Worm (Caenorhabditis elegans) whole organism, L2 larva: ENCODE measurements around the gene sre-32.

Source experiments
- C34F6.9 ChIP-seq: fragments of 150-350 bp; optimal IDR thresholded peaks from 2 replicates; lab custom pipeline; 2014; ENCODE audit warnings: missing biosample characterization, missing genetic modification characterization
- F13H6.1 ChIP-seq: sonication (generic microtip); optimal IDR thresholded peaks from 2 replicates; lab custom pipeline; 2016; ENCODE audit warnings: missing genetic modification characterization, missing compliant biosample characterization
- R02D3.7 ChIP-seq: fragments of 150-350 bp; optimal IDR thresholded peaks from 2 replicates; lab custom pipeline; 2014; ENCODE audit warnings: missing biosample characterization, missing genetic modification characterization
- Y55F3AM.14 ChIP-seq: fragments of 200-800 bp; sonication (Bioruptor generic); optimal IDR thresholded peaks from 2 replicates; lab custom pipeline; 2018; ENCODE audit warnings: mild to moderate bottlenecking, missing genetic modification characterization, missing compliant biosample characterization
- ZK546.5 ChIP-seq: sonication (generic microtip); optimal IDR thresholded peaks from 2 replicates; lab custom pipeline; 2017; ENCODE audit warnings: missing biosample characterization, missing genetic modification characterization
- aly-2 ChIP-seq: fragments of 150-350 bp; optimal IDR thresholded peaks from 2 replicates; lab custom pipeline; 2014; ENCODE audit warnings: missing biosample characterization, missing genetic modification characterization
- ama-1 ChIP-seq: fragments of 150-350 bp; optimal IDR thresholded peaks from 2 replicates; lab custom pipeline; 2018; ENCODE audit warnings: inconsistent platforms
- ceh-82 ChIP-seq: fragments of 150-350 bp; optimal IDR thresholded peaks from 2 replicates; lab custom pipeline; 2014; ENCODE audit warnings: missing biosample characterization, missing genetic modification characterization
- crh-2 ChIP-seq: sonication (generic microtip); optimal IDR thresholded peaks from 2 replicates; lab custom pipeline; 2017; ENCODE audit warnings: missing biosample characterization, missing genetic modification characterization
- dmd-4 ChIP-seq: sonication (generic microtip); optimal IDR thresholded peaks from 2 replicates; lab custom pipeline; 2017; ENCODE audit warnings: missing biosample characterization, missing genetic modification characterization
- egl-27 ChIP-seq: sonication (generic microtip); optimal IDR thresholded peaks from 3 replicates; lab custom pipeline; 2017; ENCODE audit warnings: missing biosample characterization, missing genetic modification reagents, missing genetic modification characterization
- elt-1 ChIP-seq: fragments of 150-350 bp; optimal IDR thresholded peaks from 2 replicates; lab custom pipeline; 2014; ENCODE audit warnings: missing biosample characterization, missing genetic modification characterization
- elt-3 ChIP-seq: sonication (generic microtip); optimal IDR thresholded peaks from 2 replicates; lab custom pipeline; 2017; ENCODE audit warnings: missing biosample characterization, missing genetic modification characterization
- fos-1 ChIP-seq: fragments of 150-350 bp; optimal IDR thresholded peaks from 2 replicates; lab custom pipeline; 2014; ENCODE audit warnings: missing biosample characterization, missing genetic modification characterization
- gmeb-1 ChIP-seq: fragments of 150-350 bp; optimal IDR thresholded peaks from 2 replicates; lab custom pipeline; 2014; ENCODE audit warnings: missing biosample characterization, missing genetic modification characterization
- lin-11 ChIP-seq: fragments of 150-350 bp; sonication (generic microtip); optimal IDR thresholded peaks from 2 replicates; lab custom pipeline; 2014; ENCODE audit warnings: missing biosample characterization, missing genetic modification characterization, inconsistent platforms, mixed read lengths
- lin-13 ChIP-seq: fragments of 150-350 bp; optimal IDR thresholded peaks from 2 replicates; lab custom pipeline; 2014; ENCODE audit warnings: missing biosample characterization, missing genetic modification reagents, missing genetic modification characterization
- lin-39 ChIP-seq: fragments of 150-350 bp; optimal IDR thresholded peaks from 2 replicates; lab custom pipeline; 2014; ENCODE audit warnings: missing biosample characterization, missing genetic modification reagents, missing genetic modification characterization
- lsy-2 ChIP-seq, 2 experiments: fragments of 150-350 bp in 1 of 2; sonication (generic microtip) in 1 of 2; optimal IDR thresholded peaks; 2 replicates each; lab custom pipeline; 2014 to 2017; ENCODE audit warnings: missing biosample characterization in 2 of 2, missing genetic modification characterization in 2 of 2
- mab-5 ChIP-seq: fragments of 150-350 bp; optimal IDR thresholded peaks from 2 replicates; lab custom pipeline; 2014; ENCODE audit warnings: missing biosample characterization, missing genetic modification characterization
- mdl-1 ChIP-seq, 2 experiments: fragments of 150-350 bp in 1 of 2; sonication (generic microtip) in 1 of 2; optimal IDR thresholded peaks; 2 replicates each; lab custom pipeline; 2017; ENCODE audit warnings: missing biosample characterization in 2 of 2, missing genetic modification characterization in 2 of 2
- nhr-10 ChIP-seq: sonication (generic microtip); optimal IDR thresholded peaks from 2 replicates; lab custom pipeline; 2017; ENCODE audit warnings: missing biosample characterization, missing genetic modification characterization
- nhr-11 ChIP-seq: fragments of 150-350 bp; optimal IDR thresholded peaks from 2 replicates; lab custom pipeline; 2014; ENCODE audit warnings: missing biosample characterization, missing genetic modification characterization
- nhr-12 ChIP-seq: fragments of 150-350 bp; optimal IDR thresholded peaks from 2 replicates; lab custom pipeline; 2014; ENCODE audit warnings: missing biosample characterization, missing genetic modification characterization
- nhr-129 ChIP-seq: fragments of 150-350 bp; optimal IDR thresholded peaks from 2 replicates; lab custom pipeline; 2014; ENCODE audit warnings: missing biosample characterization, missing genetic modification characterization
- nhr-23 ChIP-seq: fragments of 150-350 bp; optimal IDR thresholded peaks from 2 replicates; lab custom pipeline; 2014; ENCODE audit warnings: missing biosample characterization, missing genetic modification reagents, missing genetic modification characterization
- nhr-25 ChIP-seq: fragments of 150-350 bp; sonication (generic microtip); optimal IDR thresholded peaks from 3 replicates; lab custom pipeline; 2014; ENCODE audit warnings: missing biosample characterization, missing genetic modification characterization
- nhr-6 ChIP-seq: fragments of 150-350 bp; optimal IDR thresholded peaks from 2 replicates; lab custom pipeline; 2014; ENCODE audit warnings: missing biosample characterization, missing genetic modification characterization
- peb-1 ChIP-seq: fragments of 150-350 bp; optimal IDR thresholded peaks from 2 replicates; lab custom pipeline; 2014; ENCODE audit warnings: missing biosample characterization, missing genetic modification characterization
- sem-4 ChIP-seq: fragments of 150-350 bp; optimal IDR thresholded peaks from 2 replicates; lab custom pipeline; 2014; ENCODE audit warnings: missing biosample characterization, missing genetic modification reagents, missing genetic modification characterization
- skn-1 ChIP-seq: sonication (generic microtip); optimal IDR thresholded peaks from 2 replicates; lab custom pipeline; 2017; ENCODE audit warnings: missing biosample characterization, missing genetic modification characterization
- sma-3 ChIP-seq: sonication (generic microtip); optimal IDR thresholded peaks from 2 replicates; lab custom pipeline; 2016; ENCODE audit warnings: missing genetic modification reagents, missing genetic modification characterization, missing compliant biosample characterization
- sma-9 ChIP-seq, 2 experiments: fragments of 150-350 bp in 1 of 2; sonication (generic microtip) in 1 of 2; optimal IDR thresholded peaks; 2 replicates each; lab custom pipeline; 2014 to 2016; ENCODE audit warnings: missing genetic modification characterization in 2 of 2, mild to moderate bottlenecking in 1 of 2, missing biosample characterization in 1 of 2, missing compliant biosample characterization in 1 of 2, missing genetic modification reagents in 1 of 2, moderate library complexity in 1 of 2
- snpc-4 ChIP-seq: fragments of 150-350 bp; optimal IDR thresholded peaks from 2 replicates; lab custom pipeline; 2014; ENCODE audit warnings: missing biosample characterization, missing genetic modification characterization
- unc-39 ChIP-seq: fragments of 150-350 bp; optimal IDR thresholded peaks from 2 replicates; lab custom pipeline; 2014; ENCODE audit warnings: missing biosample characterization, missing genetic modification characterization
- unc-55 ChIP-seq: fragments of 150-350 bp; sonication (generic microtip); optimal IDR thresholded peaks from 3 replicates; lab custom pipeline; 2014; ENCODE audit warnings: missing biosample characterization, missing genetic modification reagents, missing genetic modification characterization
- unc-62 ChIP-seq: fragments of 150-350 bp; optimal IDR thresholded peaks from 2 replicates; lab custom pipeline; 2014; ENCODE audit warnings: missing biosample characterization, missing genetic modification reagents, missing genetic modification characterization
- zag-1 ChIP-seq: fragments of 150-350 bp; optimal IDR thresholded peaks from 2 replicates; lab custom pipeline; 2014; ENCODE audit warnings: missing biosample characterization, missing genetic modification characterization
- ztf-1 ChIP-seq: fragments of 200-800 bp; sonication (Bioruptor generic); conservative IDR thresholded peaks from 2 replicates; pipeline ENCODE4 v1.3.6; 2022; ENCODE audit warnings: missing genetic modification characterization, missing compliant biosample characterization
- ztf-11 ChIP-seq: sonication (generic microtip); optimal IDR thresholded peaks from 2 replicates; lab custom pipeline; 2017; ENCODE audit warnings: missing biosample characterization, missing genetic modification characterization
- ztf-4 ChIP-seq: fragments of 150-350 bp; optimal IDR thresholded peaks from 2 replicates; lab custom pipeline; 2014; ENCODE audit warnings: missing biosample characterization, missing genetic modification characterization

The sre-32 gene

DNA sequence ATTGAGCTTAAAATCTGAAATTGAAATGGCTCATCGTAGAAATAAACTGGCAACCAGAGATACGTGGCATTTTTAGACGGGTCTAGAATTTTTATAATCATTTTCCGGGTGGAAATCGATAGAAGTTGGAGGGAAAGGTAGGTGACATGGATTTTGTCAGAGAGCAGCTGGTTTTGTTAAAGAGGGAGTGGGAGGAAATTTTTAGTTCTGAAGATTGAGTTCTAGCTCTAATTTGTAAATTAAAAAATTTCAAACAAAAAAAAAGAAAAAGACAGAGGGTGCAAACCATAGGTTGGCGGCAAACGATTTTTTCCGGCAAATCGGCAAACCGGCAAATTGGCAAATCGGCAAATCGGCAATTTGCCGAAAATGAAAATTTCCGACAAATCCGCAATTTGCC, at the start of gene sre-32:
TSS of gene sre-32 (minus strand) at position 101 of the 400 bp plus-strand sequence.
- TF ChIP-seq nhr-6 (no peak), mab-5 (tag; lab: Kevin White, UChicago) (no peak), nhr-11 (tag; lab: Kevin White, UChicago) (no peak), ztf-1 (GFP tag; lab: Robert Waterston, UW) (no peak), zag-1 (tag; lab: Kevin White, UChicago) (no peak), Y55F3AM.14 (GFP tag; lab: Kevin White, UChicago) (no peak), elt-1 (tag; lab: Kevin White, UChicago) (no peak), sma-3 (no peak), nhr-25 (tag; lab: Kevin White, UChicago) (no peak), nhr-23 (no peak), unc-62 (GFP tag; lab: Kevin White, UChicago) (no peak), sem-4 (tag; lab: Kevin White, UChicago) (no peak), unc-55 (no peak), ceh-82 (tag; lab: Kevin White, UChicago) (no peak), crh-2 (tag; lab: Kevin White, UChicago) (no peak), nhr-10 (tag; lab: Kevin White, UChicago) (no peak), fos-1 (tag; lab: Kevin White, UChicago) (no peak)

ce11 chrII:12502784-12503183, 46.3 kb upstream of the sre-32 start, which contains the start of gene ador-1:
Gene ador-1 (minus strand): TSS chrII:12502884.
- TF ChIP-seq R02D3.7 (tag; lab: Kevin White, UChicago) = no peak
- TF ChIP-seq nhr-25 (tag; lab: Kevin White, UChicago) = no peak
- TF ChIP-seq C34F6.9 (tag; lab: Kevin White, UChicago) = no peak
- no peak for TF ChIP-seq elt-3
- no peak for TF ChIP-seq Y55F3AM.14 (GFP tag; lab: Kevin White, UChicago)
- no peak for TF ChIP-seq nhr-23

- TF ChIP-seq lsy-2 (tag; optimal IDR thresholded peaks at IDR 0.05; lab: Kevin White, UChicago) (no peak), aly-2 (tag; lab: Kevin White, UChicago) (no peak), ztf-1 (GFP tag; lab: Robert Waterston, UW) (no peak), elt-1 (tag; lab: Kevin White, UChicago) (no peak), Y55F3AM.14 (GFP tag; lab: Kevin White, UChicago) (no peak), unc-55 (no peak), gmeb-1 (tag; lab: Kevin White, UChicago) (no peak), skn-1 (tag; lab: Kevin White, UChicago) (no peak)
- TF ChIP-seq, all 48 proteins: peak for 0
Measured at ce11 chrII:12499969-12500368, 43.4 kb upstream of the sre-32 start.

ce11 chrII:12496981-12497380, 40.4 kb upstream of the sre-32 start, which contains the start of gene T21B4.3:
Gene T21B4.3 (minus strand): TSS chrII:12497081.
- TF ChIP-seq snpc-4 (tag; lab: Kevin White, UChicago) (no peak), mab-5 (tag; lab: Kevin White, UChicago) (no peak), lsy-2 (tag; optimal IDR thresholded peaks at IDR 0.05; lab: Kevin White, UChicago) (no peak), ztf-4 (tag; lab: Kevin White, UChicago) (no peak), egl-27 (tag; lab: Kevin White, UChicago) (no peak), C34F6.9 (tag; lab: Kevin White, UChicago) (no peak), nhr-25 (tag; lab: Kevin White, UChicago) (no peak), nhr-23 (no peak)

ce11 chrII:12494556-12495131, 38.1 kb upstream of the sre-32 start, which contains the start of gene col-85:
Gene col-85 (minus strand): TSS chrII:12495095.
- peak; percentile 69 for TF ChIP-seq lin-11 (tag; lab: Kevin White, UChicago)
- TF ChIP-seq ZK546.5 = no peak
- TF ChIP-seq skn-1 (tag; lab: Kevin White, UChicago) = no peak
- no peak for TF ChIP-seq peb-1 (tag; lab: Kevin White, UChicago)
- peak; percentile 75 for TF ChIP-seq nhr-129 (tag; lab: Kevin White, UChicago)
- TF ChIP-seq lsy-2 (tag; optimal IDR thresholded peaks at IDR 0.05; lab: Kevin White, UChicago) = peak; percentile 68 to 70
- no peak for TF ChIP-seq R02D3.7 (tag; lab: Kevin White, UChicago)
- no peak for TF ChIP-seq unc-39 (tag; lab: Kevin White, UChicago)
- peak; percentile 8 for TF ChIP-seq nhr-11 (tag; lab: Kevin White, UChicago)
- peak; percentile 67 for TF ChIP-seq F13H6.1 (tag; lab: Kevin White, UChicago)
- no peak for TF ChIP-seq nhr-10 (tag; lab: Kevin White, UChicago)
- TF ChIP-seq nhr-23 = no peak
- TF ChIP-seq mdl-1 (tag; optimal IDR thresholded peaks at IDR 0.05; lab: Kevin White, UChicago) = no peak
- TF ChIP-seq sem-4 (tag; lab: Kevin White, UChicago) = peak; percentile 46
- TF ChIP-seq ztf-11 (tag; lab: Kevin White, UChicago) = no peak
- no peak for TF ChIP-seq lin-39 (tag; lab: Kevin White, UChicago)
- TF ChIP-seq dmd-4 (tag; lab: Kevin White, UChicago) = no peak
- peak; percentile 54 for TF ChIP-seq Y55F3AM.14 (GFP tag; lab: Kevin White, UChicago)
- peak; percentile 85 for TF ChIP-seq sma-9 (GFP tag; optimal IDR thresholded peaks at IDR 0.05; lab: Kevin White, UChicago)
- TF ChIP-seq sma-9 (tag; optimal IDR thresholded peaks at IDR 0.05; lab: Kevin White, UChicago) = no peak
- peak; percentile 92 for TF ChIP-seq snpc-4 (tag; lab: Kevin White, UChicago)
- no peak for TF ChIP-seq nhr-12 (tag; lab: Kevin White, UChicago)
- peak; percentile 53 for TF ChIP-seq egl-27 (tag; lab: Kevin White, UChicago)
- TF ChIP-seq unc-62 (GFP tag; lab: Kevin White, UChicago) = no peak
- peak; percentile 71 for TF ChIP-seq unc-55
- TF ChIP-seq aly-2 (tag; lab: Kevin White, UChicago) = no peak
- TF ChIP-seq lin-13 (GFP tag; lab: Kevin White, UChicago) = no peak
- peak; percentile 56 for TF ChIP-seq C34F6.9 (tag; lab: Kevin White, UChicago)
- peak; percentile 69 for TF ChIP-seq gmeb-1 (tag; lab: Kevin White, UChicago)
- TF ChIP-seq ama-1 (lab: Kevin White, UChicago) = no peak
- no peak for TF ChIP-seq ztf-1 (GFP tag; lab: Robert Waterston, UW)
